Fruit fly (Drosophila melanogaster): ENCODE data around the gene CG16775.

- TF ChIP-seq psq (optimal IDR thresholded peaks at IDR 0.05) (no peak), Myc (optimal IDR thresholded peaks at IDR 0.05) (no peak), Sin3A (optimal IDR thresholded peaks at IDR 0.05) (no peak), h (optimal IDR thresholded peaks at IDR 0.05) (no peak), ttk (optimal IDR thresholded peaks at IDR 0.05) (no peak), insv (optimal IDR thresholded peaks at IDR 0.05) (no peak)
These were observed 19.3 kb upstream of the CG16775 start for dm6 chr3L:17905761-17906160.
